Worm (Caenorhabditis elegans): ENCODE measurements around the gene snai-1.

Gene snai-1

ce11 chrIV:269107-269506, 44.4 kb downstream of the snai-1 start, which contains the start of gene T21D12.11:
Gene T21D12.11, plus strand, starts transcription at chrIV:269407.
- no peak for TF ChIP-seq ceh-82 (tag; optimal IDR thresholded peaks at IDR 0.05)
- TF ChIP-seq ceh-16 (tag; optimal IDR thresholded peaks at IDR 0.05) = no peak
- TF ChIP-seq hmg-11 (tag; optimal IDR thresholded peaks at IDR 0.05) = no peak
- no peak for TF ChIP-seq lsy-12 (tag; optimal IDR thresholded peaks at IDR 0.05)
- TF ChIP-seq nhr-77 (tag; optimal IDR thresholded peaks at IDR 0.05) = no peak
- TF ChIP-seq nhr-12 (tag; optimal IDR thresholded peaks at IDR 0.05) = no peak
- TF ChIP-seq egl-27 (tag; optimal IDR thresholded peaks at IDR 0.05) = no peak
- no peak for TF ChIP-seq eor-1 (tag; optimal IDR thresholded peaks at IDR 0.05)
- TF ChIP-seq ztf-11 (tag; optimal IDR thresholded peaks at IDR 0.05) = no peak
- no peak for TF ChIP-seq elt-3 (tag; optimal IDR thresholded peaks at IDR 0.05)
- no peak for TF ChIP-seq lin-39 (tag; optimal IDR thresholded peaks at IDR 0.05)
- no peak for TF ChIP-seq fos-1 (tag; optimal IDR thresholded peaks at IDR 0.05)
- TF ChIP-seq nhr-23 (tag; optimal IDR thresholded peaks at IDR 0.05) = no peak
- TF ChIP-seq mml-1 (tag; optimal IDR thresholded peaks at IDR 0.05) = no peak
- no peak for TF ChIP-seq nhr-25 (tag; optimal IDR thresholded peaks at IDR 0.05)
- TF ChIP-seq nhr-76 (tag; optimal IDR thresholded peaks at IDR 0.05) = no peak
- TF ChIP-seq nhr-11 (tag; optimal IDR thresholded peaks at IDR 0.05) = no peak
- no peak for TF ChIP-seq nhr-28 (tag; optimal IDR thresholded peaks at IDR 0.05)
- no peak for TF ChIP-seq egl-5 (tag; optimal IDR thresholded peaks at IDR 0.05)
- TF ChIP-seq daf-12 (tag; optimal IDR thresholded peaks at IDR 0.05) = no peak

DNA sequence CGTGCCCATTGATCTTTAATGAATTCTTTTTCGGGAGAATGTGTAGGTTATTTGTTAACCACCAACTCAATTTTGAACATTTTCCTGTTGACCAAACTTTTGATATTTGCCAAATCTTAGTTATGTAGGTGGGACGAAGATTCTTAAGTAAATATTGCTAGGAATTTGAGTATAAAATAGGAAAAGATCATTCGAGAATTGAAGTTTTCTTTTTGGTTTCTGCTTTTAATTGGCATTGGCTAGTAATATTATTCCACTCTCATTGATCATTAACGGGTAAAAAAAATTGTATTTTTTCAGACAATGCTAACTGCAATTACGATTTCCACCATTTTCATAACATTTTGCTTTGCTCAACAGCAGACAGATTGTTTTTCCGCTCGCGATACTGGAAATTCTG, 47.4 kb downstream of the snai-1 start, which contains the start of gene T21D12.12:
Gene T21D12.12 (plus strand): TSS at position 301 of the 400 bp plus-strand sequence.
- TF ChIP-seq pha-4 (tag; optimal IDR thresholded peaks at IDR 0.05) (peak; percentile 6), zag-1 (tag; optimal IDR thresholded peaks at IDR 0.05) (no peak)

ce11 chrIV:264182-264709, 49.3 kb downstream of the snai-1 start, which contains the start of gene pat-6:
Gene pat-6, minus strand, starts transcription at chrIV:264232.
- TF ChIP-seq lsy-12 (tag; optimal IDR thresholded peaks at IDR 0.05) = no peak
- TF ChIP-seq skn-1 (tag; optimal IDR thresholded peaks at IDR 0.05) = no peak
- no peak for TF ChIP-seq fos-1 (tag; optimal IDR thresholded peaks at IDR 0.05)
- TF ChIP-seq pha-4 (tag; optimal IDR thresholded peaks at IDR 0.05) = peak; percentile 26
- no peak for TF ChIP-seq ztf-11 (tag; optimal IDR thresholded peaks at IDR 0.05)
- TF ChIP-seq ceh-28 (tag; optimal IDR thresholded peaks at IDR 0.05) = peak; percentile 51
- no peak for TF ChIP-seq nhr-28 (tag; optimal IDR thresholded peaks at IDR 0.05)
- TF ChIP-seq hmg-11 (tag; optimal IDR thresholded peaks at IDR 0.05) = peak; percentile 84
- TF ChIP-seq pqm-1 (tag; optimal IDR thresholded peaks at IDR 0.05) = no peak
- TF ChIP-seq ama-1 (optimal IDR thresholded peaks at IDR 0.05) = no peak
- TF ChIP-seq lin-39 (tag; optimal IDR thresholded peaks at IDR 0.05) = no peak
- no peak for TF ChIP-seq unc-39 (tag; optimal IDR thresholded peaks at IDR 0.05)
- TF ChIP-seq lin-15B (tag; optimal IDR thresholded peaks at IDR 0.05) = peak; percentile 38
- TF ChIP-seq nfya-1 (tag; optimal IDR thresholded peaks at IDR 0.05; ENCODE audit: insufficient read depth) = peak; percentile 52
- no peak for TF ChIP-seq unc-62 (GFP tag; optimal IDR thresholded peaks at IDR 0.05)
- no peak for TF ChIP-seq elt-3 (tag; optimal IDR thresholded peaks at IDR 0.05)
- TF ChIP-seq nhr-23 (tag; optimal IDR thresholded peaks at IDR 0.05) = no peak
- TF ChIP-seq ztf-4 (tag; optimal IDR thresholded peaks at IDR 0.05) = no peak

ce11 chrIV:262460-262859, 51.1 kb downstream of the snai-1 start:
- TF ChIP-seq nhr-76 (tag; optimal IDR thresholded peaks at IDR 0.05) (no peak), nhr-12 (tag; optimal IDR thresholded peaks at IDR 0.05) (no peak), ztf-4 (tag; optimal IDR thresholded peaks at IDR 0.05) (no peak), hmg-11 (tag; optimal IDR thresholded peaks at IDR 0.05) (no peak), eor-1 (tag; optimal IDR thresholded peaks at IDR 0.05) (no peak), elt-3 (tag; optimal IDR thresholded peaks at IDR 0.05) (no peak), lsy-12 (tag; optimal IDR thresholded peaks at IDR 0.05) (no peak), aly-2 (tag; optimal IDR thresholded peaks at IDR 0.05) (no peak), nhr-28 (tag; optimal IDR thresholded peaks at IDR 0.05) (no peak), R02D3.7 (tag; optimal IDR thresholded peaks at IDR 0.05) (no peak), ceh-28 (tag; optimal IDR thresholded peaks at IDR 0.05) (no peak), skn-1 (tag; optimal IDR thresholded peaks at IDR 0.05) (no peak)

ce11 chrIV:261607-262006, 51.9 kb downstream of the snai-1 start, which contains the start of gene pqbp-1.1:
Gene pqbp-1.1, minus strand, starts transcription at chrIV:261683.
- peak; percentile 37 for TF ChIP-seq snpc-4 (tag; optimal IDR thresholded peaks at IDR 0.05)
- no peak for TF ChIP-seq nhr-28 (tag; optimal IDR thresholded peaks at IDR 0.05)
- TF ChIP-seq lin-15B (tag; optimal IDR thresholded peaks at IDR 0.05) = peak; percentile 68
- TF ChIP-seq nfya-1 (tag; optimal IDR thresholded peaks at IDR 0.05; ENCODE audit: insufficient read depth) = peak; percentile 43
- TF ChIP-seq pha-4 (tag; optimal IDR thresholded peaks at IDR 0.05) = peak; percentile 85
- no peak for TF ChIP-seq zag-1 (tag; optimal IDR thresholded peaks at IDR 0.05)
- TF ChIP-seq jun-1 (tag; optimal IDR thresholded peaks at IDR 0.05) = no peak
- TF ChIP-seq nhr-23 (tag; optimal IDR thresholded peaks at IDR 0.05) = peak; percentile 46
- no peak for TF ChIP-seq unc-62 (GFP tag; optimal IDR thresholded peaks at IDR 0.05)
- peak; percentile 61 for TF ChIP-seq ceh-28 (tag; optimal IDR thresholded peaks at IDR 0.05)

Measured in whole organism, L3 larva.